Fruit fly (Drosophila melanogaster) whole organism, embryonic: ENCODE measurements around the gene Kal1.
A peak's percentile ranks its signal among the peaks of the same experiment; 100 is the strongest.

Experiments used
- Aef1 ChIP-seq: fragments of 200-800 bp; sonication (Bioruptor generic); IDR thresholded peaks from 3 replicates; pipeline ENCODE4 v1.3.6; 2022; ENCODE audit warnings: missing biosample characterization, missing genetic modification characterization
- Asciz ChIP-seq: fragments of 200-800 bp; sonication (Bioruptor generic); optimal IDR thresholded peaks from 2 replicates; lab custom pipeline; 2017; ENCODE audit warnings: missing biosample characterization, mild to moderate bottlenecking, missing genetic modification characterization, missing genetic modification reagents
- Awh ChIP-seq: fragments of 200-800 bp; sonication (Bioruptor generic); IDR thresholded peaks from 2 replicates; pipeline ENCODE4, ENCODE4 v1.3.6; 2022; ENCODE audit warnings: missing biosample characterization, missing genetic modification characterization
- CG10147 ChIP-seq: fragments of 200-800 bp; sonication (Bioruptor generic); optimal IDR thresholded peaks from 2 replicates; lab custom pipeline; 2019; ENCODE audit warnings: missing biosample characterization, mild to moderate bottlenecking, missing genetic modification characterization, moderate library complexity
- CG11247 ChIP-seq: fragments of 200-800 bp; sonication (Bioruptor generic); IDR thresholded peaks from 2 replicates; pipeline ENCODE4 v1.3.6; 2022; ENCODE audit warnings: missing biosample characterization, missing genetic modification characterization
- CG11695 ChIP-seq: fragments of 200-800 bp; sonication (Bioruptor generic); IDR thresholded peaks from 3 replicates; pipeline ENCODE4 v1.3.6; 2022; ENCODE audit warnings: missing biosample characterization, missing genetic modification characterization
- CG11723 ChIP-seq: fragments of 200-800 bp; sonication (Bioruptor generic); optimal IDR thresholded peaks from 2 replicates; lab custom pipeline; 2017; ENCODE audit warnings: missing biosample characterization, mild to moderate bottlenecking, missing genetic modification characterization
- CG12219 ChIP-seq: fragments of 200-800 bp; sonication (Bioruptor generic); optimal IDR thresholded peaks from 3 replicates; lab custom pipeline; 2018; ENCODE audit warnings: missing biosample characterization, mild to moderate bottlenecking, missing genetic modification characterization
- CG13123 ChIP-seq: fragments of 200-800 bp; sonication (Bioruptor generic); optimal IDR thresholded peaks from 2 replicates; lab custom pipeline; 2016; ENCODE audit warnings: missing biosample characterization, missing genetic modification characterization
- CG14014 ChIP-seq: fragments of 200-800 bp; sonication (Bioruptor generic); IDR thresholded peaks from 2 replicates; pipeline ENCODE4 v1.3.6; 2022; ENCODE audit warnings: missing biosample characterization, missing genetic modification characterization
- CG14667 ChIP-seq: fragments of 200-800 bp; sonication (Bioruptor generic); IDR thresholded peaks from 2 replicates; pipeline ENCODE4 v1.3.6; 2022; ENCODE audit warnings: missing biosample characterization, missing genetic modification characterization
- CG14710 ChIP-seq: fragments of 200-800 bp; sonication (Bioruptor generic); optimal IDR thresholded peaks from 3 replicates; lab custom pipeline; 2019; ENCODE audit warnings: missing biosample characterization, mild to moderate bottlenecking, missing genetic modification characterization, moderate library complexity
- CG14860 ChIP-seq: fragments of 200-800 bp; sonication (Bioruptor generic); IDR thresholded peaks from 3 replicates; pipeline ENCODE4 v1.3.6; 2022; ENCODE audit warnings: missing biosample characterization, missing genetic modification characterization; ENCODE audit not compliant: partially characterized antibody
- CG1529 ChIP-seq: fragments of 200-800 bp; sonication (Bioruptor generic); optimal IDR thresholded peaks from 3 replicates; lab custom pipeline; 2018; ENCODE audit warnings: missing biosample characterization, missing genetic modification characterization
- CG16779 ChIP-seq: fragments of 200-800 bp; sonication (Bioruptor generic); IDR thresholded peaks from 2 replicates; pipeline ENCODE4 v1.3.6; 2022; ENCODE audit warnings: missing biosample characterization, missing genetic modification characterization
- CG16815 ChIP-seq: fragments of 200-800 bp; sonication (Bioruptor generic); optimal IDR thresholded peaks from 3 replicates; lab custom pipeline; 2017; ENCODE audit warnings: missing biosample characterization, mild to moderate bottlenecking, missing genetic modification characterization
- CG17328 ChIP-seq: fragments of 200-800 bp; sonication (Bioruptor generic); IDR thresholded peaks from 2 replicates; pipeline ENCODE4 v1.3.6; 2022; ENCODE audit warnings: missing biosample characterization, missing genetic modification characterization
- CG3407 ChIP-seq: fragments of 200-800 bp; sonication (Bioruptor generic); optimal IDR thresholded peaks from 2 replicates; lab custom pipeline; 2018; ENCODE audit warnings: missing biosample characterization, mild to moderate bottlenecking, missing genetic modification characterization
- CG4282 ChIP-seq: fragments of 200-800 bp; sonication (Bioruptor generic); optimal IDR thresholded peaks from 2 replicates; lab custom pipeline; 2016; ENCODE audit warnings: missing biosample characterization, missing genetic modification characterization
- CG7963 ChIP-seq: fragments of 200-800 bp; sonication (Bioruptor generic); IDR thresholded peaks from 3 replicates; pipeline ENCODE4 v1.3.6; 2022; ENCODE audit warnings: missing biosample characterization, missing genetic modification characterization; ENCODE audit not compliant: partially characterized antibody
- CoRest ChIP-seq: fragments of 200-800 bp; sonication (Bioruptor generic); optimal IDR thresholded peaks from 3 replicates; lab custom pipeline; 2018; ENCODE audit warnings: missing biosample characterization, mild to moderate bottlenecking, missing genetic modification characterization, moderate library complexity
- Dll ChIP-seq: fragments of 200-800 bp; sonication (Bioruptor generic); IDR thresholded peaks from 4 replicates; pipeline ENCODE4 v1.3.6; 2022; ENCODE audit warnings: missing biosample characterization, missing genetic modification characterization; ENCODE audit not compliant: partially characterized antibody
- E2f2 ChIP-seq: fragments of 200-800 bp; sonication (Bioruptor generic); IDR thresholded peaks from 2 replicates; pipeline ENCODE4 v1.3.6; 2022; ENCODE audit warnings: missing biosample characterization, missing genetic modification characterization
- Ets65A ChIP-seq: fragments of 200-800 bp; sonication (Bioruptor generic); peaks from one replicate; lab custom pipeline; 2016; ENCODE audit warnings: missing biosample characterization, missing genetic modification characterization
- GATAe ChIP-seq: fragments of 200-800 bp; sonication (Bioruptor generic); conservative IDR thresholded peaks from 2 replicates; pipeline ENCODE4 v1.3.6; 2022; ENCODE audit warnings: missing biosample characterization, missing genetic modification characterization
- MBD-R2 ChIP-seq: fragments of 200-800 bp; sonication (Bioruptor generic); IDR thresholded peaks from 2 replicates; pipeline ENCODE4 v1.3.6; 2022; ENCODE audit warnings: missing biosample characterization, missing genetic modification characterization
- NC2α ChIP-seq: fragments of 200-800 bp; sonication (Bioruptor generic); optimal IDR thresholded peaks from 2 replicates; lab custom pipeline; 2016; ENCODE audit warnings: missing biosample characterization, missing genetic modification characterization
- NK7.1 ChIP-seq: fragments of 200-800 bp; sonication (Bioruptor generic); optimal IDR thresholded peaks from 3 replicates; lab custom pipeline; 2016; ENCODE audit warnings: missing biosample characterization, missing genetic modification characterization
- abd-A ChIP-seq: fragments of 200-800 bp; sonication (Bioruptor generic); optimal IDR thresholded peaks from 3 replicates; lab custom pipeline; 2019; ENCODE audit warnings: missing biosample characterization, mild to moderate bottlenecking, missing genetic modification characterization, moderate library complexity
- al ChIP-seq: fragments of 200-800 bp; sonication (Bioruptor generic); IDR thresholded peaks from 2 replicates; pipeline ENCODE4 v1.3.6; 2022; ENCODE audit warnings: missing biosample characterization, missing genetic modification characterization
- ato ChIP-seq: fragments of 200-800 bp; sonication (Bioruptor generic); IDR thresholded peaks from 2 replicates; pipeline ENCODE4 v1.3.6; 2022; ENCODE audit warnings: missing biosample characterization, missing genetic modification characterization; ENCODE audit not compliant: partially characterized antibody
- cas ChIP-seq: fragments of 200-800 bp; sonication (Bioruptor generic); IDR thresholded peaks from 2 replicates; pipeline ENCODE4 v1.3.6; 2022; ENCODE audit warnings: missing biosample characterization, missing genetic modification characterization
- cato ChIP-seq: fragments of 200-800 bp; sonication (Bioruptor generic); optimal IDR thresholded peaks from 2 replicates; lab custom pipeline; 2016; ENCODE audit warnings: missing biosample characterization, missing genetic modification characterization, borderline replicate concordance
- dimm ChIP-seq: fragments of 200-800 bp; sonication (Bioruptor generic); IDR thresholded peaks from 2 replicates; pipeline ENCODE4 v1.3.6; 2022; ENCODE audit warnings: missing biosample characterization, missing genetic modification characterization
- disco-r ChIP-seq: fragments of 200-800 bp; sonication (Bioruptor generic); optimal IDR thresholded peaks from 2 replicates; lab custom pipeline; 2016; ENCODE audit warnings: missing biosample characterization, missing genetic modification characterization
- ems ChIP-seq: fragments of 200-800 bp; sonication (Bioruptor generic); optimal IDR thresholded peaks from 3 replicates; lab custom pipeline; 2016; ENCODE audit warnings: missing biosample characterization, missing genetic modification characterization
- en ChIP-seq: fragments of 200-800 bp; sonication (Bioruptor generic); optimal IDR thresholded peaks from 2 replicates; lab custom pipeline; 2016; ENCODE audit warnings: missing biosample characterization, missing genetic modification characterization
- fru ChIP-seq: fragments of >200 bp; optimal IDR thresholded peaks from 2 replicates; lab custom pipeline; 2017
- jigr1 ChIP-seq: fragments of 200-800 bp; sonication (Bioruptor generic); IDR thresholded peaks from 3 replicates; pipeline ENCODE4 v1.3.6; 2022; ENCODE audit warnings: missing biosample characterization, missing genetic modification characterization
- lmd ChIP-seq: fragments of 200-800 bp; sonication (Bioruptor generic); IDR thresholded peaks from 2 replicates; pipeline ENCODE4 v1.3.6; 2022; ENCODE audit warnings: missing biosample characterization, missing genetic modification characterization
- lov ChIP-seq, 2 experiments: fragments of 200-800 bp in 1 of 2; fragments of >200 bp in 1 of 2; sonication (Bioruptor generic) in 1 of 2; IDR thresholded peaks in 1 of 2; optimal IDR thresholded peaks in 1 of 2; 2 replicates in 1 of 2; 3 replicates in 1 of 2; pipeline versions ENCODE4 v1.3.6 to Lab custom; 2017 to 2022; ENCODE audit warnings: missing biosample characterization in 1 of 2, missing genetic modification characterization in 1 of 2
- pan ChIP-seq, 4 experiments: fragments of >200 bp in 3 of 4; fragments of 200-800 bp in 1 of 4; sonication (Bioruptor generic) in 1 of 4; optimal IDR thresholded peaks in 3 of 4; IDR thresholded peaks in 1 of 4; 2 replicates each; pipeline versions ENCODE4 v1.3.6 to Lab custom; 2017 to 2022; ENCODE audit warnings: missing biosample characterization in 2 of 4, missing genetic modification characterization in 2 of 4, mixed read lengths in 1 of 4
- phol ChIP-seq: fragments of 200-800 bp; sonication (Bioruptor generic); optimal IDR thresholded peaks from 3 replicates; lab custom pipeline; 2018; ENCODE audit warnings: missing biosample characterization, mild to moderate bottlenecking, missing genetic modification characterization, moderate library complexity
- pzg ChIP-seq: fragments of 200-800 bp; sonication (Bioruptor generic); optimal IDR thresholded peaks from 3 replicates; lab custom pipeline; 2018; ENCODE audit warnings: missing biosample characterization, mild to moderate bottlenecking, missing genetic modification characterization, moderate library complexity
- stwl ChIP-seq: fragments of 200-800 bp; sonication (Bioruptor generic); optimal IDR thresholded peaks from 3 replicates; lab custom pipeline; 2018; ENCODE audit warnings: missing biosample characterization, mild to moderate bottlenecking, missing genetic modification characterization, moderate library complexity
- tio ChIP-seq: fragments of 200-800 bp; sonication (Bioruptor generic); optimal IDR thresholded peaks from 2 replicates; lab custom pipeline; 2017; ENCODE audit warnings: missing biosample characterization, missing genetic modification characterization, inconsistent platforms
- zen2 ChIP-seq: fragments of 200-800 bp; sonication (Bioruptor generic); IDR thresholded peaks from 3 replicates; pipeline ENCODE4 v1.3.6; 2022; ENCODE audit warnings: missing biosample characterization, missing genetic modification characterization; ENCODE audit not compliant: partially characterized antibody
- zfh1 ChIP-seq: fragments of 200-800 bp; sonication (Bioruptor generic); IDR thresholded peaks from 3 replicates; pipeline ENCODE4 v1.3.6; 2022; ENCODE audit warnings: missing biosample characterization, missing genetic modification characterization

Kal1 gene

dm6 chr3R:24151924-24152809 is 11.0 kb downstream of the Kal1 start, which contains the start of the genes p38a and CG6178 (continued):
- TF ChIP-seq al (GFP tag; lab: Robert Waterston, UW) (peak; percentile 97), CG3407 (peak; percentile 90), CG11723 (GFP tag; lab: Kevin White, UChicago) (peak; percentile 91), ato (GFP tag; lab: Robert Waterston, UW) (no peak), ems (GFP tag; lab: Kevin White, UChicago) (peak; percentile 36), CG7963 (GFP tag; lab: Robert Waterston, UW) (no peak), CG11247 (GFP tag; lab: Robert Waterston, UW) (peak; percentile 95), Dll (no peak), CoRest (peak; percentile 99), dimm (GFP tag; lab: Robert Waterston, UW) (peak; percentile 88), abd-A (tag; lab: Kevin White, UChicago) (no peak), CG14014 (GFP tag; lab: Robert Waterston, UW) (peak; percentile 97), Ets65A (peak; percentile 94), CG13123 (GFP tag; lab: Kevin White, UChicago) (peak; percentile 80), CG16779 (GFP tag; lab: Robert Waterston, UW) (peak; percentile 79), jigr1 (GFP tag; lab: Robert Waterston, UW) (peak; percentile 91; the same call in 2 of the 3 replicates), phol (tag; lab: Kevin White, UChicago) (peak; percentile 98), CG14667 (GFP tag; lab: Robert Waterston, UW) (peak; percentile 96), zfh1 (GFP tag; lab: Robert Waterston, UW) (peak; percentile 93), CG14860 (GFP tag; lab: Robert Waterston, UW) (no peak), CG12219 (GFP tag; lab: Kevin White, UChicago) (peak; percentile 84), fru (lab: Kevin White, UChicago) (no peak), cato (GFP tag; lab: Kevin White, UChicago) (peak; percentile 84), lov (optimal IDR thresholded peaks at IDR 0.05; lab: Kevin White, UChicago) (no peak), lov (GFP tag; IDR thresholded peaks at IDR 0.05; lab: Robert Waterston, UW) (peak; percentile 81; the same call in 2 of the 3 replicates), CG1529 (GFP tag; lab: Kevin White, UChicago) (peak; percentile 80), Awh (peak; percentile 96), CG16815 (GFP tag; lab: Kevin White, UChicago) (peak; percentile 94), stwl (tag; lab: Kevin White, UChicago) (peak; percentile 76), GATAe (GFP tag; lab: Robert Waterston, UW) (peak; percentile 89), en (GFP tag; lab: Kevin White, UChicago) (no peak), CG10147 (peak; percentile 98), cas (GFP tag; lab: Robert Waterston, UW) (peak; percentile 94), CG14710 (tag; lab: Kevin White, UChicago) (peak; percentile 97), Aef1 (GFP tag; lab: Robert Waterston, UW) (peak; percentile 97), zen2 (GFP tag; lab: Robert Waterston, UW) (no peak), CG4282 (GFP tag; lab: Kevin White, UChicago) (no peak), disco-r (GFP tag; lab: Kevin White, UChicago) (no peak), CG17328 (GFP tag; lab: Robert Waterston, UW) (peak; percentile 95), pan (optimal IDR thresholded peaks at IDR 0.05; lab: Kevin White, UChicago) (no peak), pan (GFP tag; optimal IDR thresholded peaks at IDR 0.05 in 1 of 2, IDR thresholded peaks at IDR 0.05 in 1 of 2) (peak in 1 of 2 experiments; percentile 97), MBD-R2 (GFP tag; lab: Robert Waterston, UW) (peak; percentile 81), NK7.1 (no peak), tio (GFP tag; lab: Kevin White, UChicago) (peak; percentile 92), Asciz (GFP tag; lab: Kevin White, UChicago) (peak; percentile 97), lmd (peak; percentile 98), E2f2 (GFP tag; lab: Robert Waterston, UW) (peak; percentile 82), CG11695 (GFP tag; lab: Robert Waterston, UW) (peak; percentile 98), NC2α (GFP tag; lab: Kevin White, UChicago) (no peak), pzg (GFP tag; lab: Kevin White, UChicago) (peak; percentile 52)
